Fruit fly (Drosophila melanogaster) whole organism, embryonic: ENCODE results near the gene CG8944.

Source experiments
- CG10147 ChIP-seq: fragments of 200-800 bp; sonication (Bioruptor generic); optimal IDR thresholded peaks from 2 replicates; lab custom pipeline; 2019; ENCODE audit warnings: missing biosample characterization, mild to moderate bottlenecking, missing genetic modification characterization, moderate library complexity
- CG11695 ChIP-seq: fragments of 200-800 bp; sonication (Bioruptor generic); IDR thresholded peaks from 3 replicates; pipeline ENCODE4 v1.3.6; 2022; ENCODE audit warnings: missing biosample characterization, missing genetic modification characterization
- CG12769 ChIP-seq: fragments of 200-800 bp; sonication (Bioruptor generic); optimal IDR thresholded peaks from 2 replicates; lab custom pipeline; 2019; ENCODE audit warnings: missing biosample characterization, mild to moderate bottlenecking, missing genetic modification characterization, moderate library complexity
- CG13894 ChIP-seq: fragments of 200-800 bp; sonication (Bioruptor generic); optimal IDR thresholded peaks from 3 replicates; lab custom pipeline; 2018; ENCODE audit warnings: missing biosample characterization, mild to moderate bottlenecking, missing genetic modification characterization, moderate library complexity
- CG14014 ChIP-seq: fragments of 200-800 bp; sonication (Bioruptor generic); IDR thresholded peaks from 2 replicates; pipeline ENCODE4 v1.3.6; 2022; ENCODE audit warnings: missing biosample characterization, missing genetic modification characterization
- CG14441 ChIP-seq: fragments of 200-800 bp; sonication (Bioruptor generic); IDR thresholded peaks from 2 replicates; pipeline ENCODE4 v1.3.6; 2022; ENCODE audit warnings: missing biosample characterization, missing genetic modification characterization
- CG15073 ChIP-seq: fragments of 200-800 bp; sonication (Bioruptor generic); optimal IDR thresholded peaks from 2 replicates; lab custom pipeline; 2016; ENCODE audit warnings: missing biosample characterization, missing genetic modification characterization
- CG15269 ChIP-seq: fragments of 200-800 bp; sonication (Bioruptor generic); optimal IDR thresholded peaks from 2 replicates; lab custom pipeline; 2018; ENCODE audit warnings: missing biosample characterization, mild to moderate bottlenecking, missing genetic modification characterization, moderate library complexity
- CG1647 ChIP-seq: fragments of 200-800 bp; sonication (Bioruptor generic); optimal IDR thresholded peaks from 3 replicates; lab custom pipeline; 2016; ENCODE audit warnings: missing biosample characterization, missing genetic modification characterization
- CG17328 ChIP-seq: fragments of 200-800 bp; sonication (Bioruptor generic); IDR thresholded peaks from 2 replicates; pipeline ENCODE4 v1.3.6; 2022; ENCODE audit warnings: missing biosample characterization, missing genetic modification characterization
- CG18476 ChIP-seq: fragments of 200-800 bp; sonication (Bioruptor generic); optimal IDR thresholded peaks from 2 replicates; lab custom pipeline; 2016; ENCODE audit warnings: missing biosample characterization, mild to moderate bottlenecking, missing genetic modification characterization
- CG18599 ChIP-seq: fragments of 200-800 bp; sonication (Bioruptor generic); optimal IDR thresholded peaks from 3 replicates; lab custom pipeline; 2017; ENCODE audit warnings: missing biosample characterization, missing genetic modification characterization, mild to moderate bottlenecking, moderate library complexity, missing genetic modification reagents
- CG18619 ChIP-seq: fragments of 200-800 bp; sonication (Bioruptor generic); optimal IDR thresholded peaks from 3 replicates; lab custom pipeline; 2017; ENCODE audit warnings: missing biosample characterization, mild to moderate bottlenecking, missing genetic modification characterization
- CG2116 ChIP-seq: fragments of 200-800 bp; sonication (Bioruptor generic); optimal IDR thresholded peaks from 3 replicates; lab custom pipeline; 2018; ENCODE audit warnings: missing biosample characterization, mild to moderate bottlenecking, missing genetic modification characterization
- CG33557 ChIP-seq: fragments of 200-800 bp; sonication (Bioruptor generic); optimal IDR thresholded peaks from 2 replicates; lab custom pipeline; 2019; ENCODE audit warnings: missing biosample characterization, mild to moderate bottlenecking, missing genetic modification characterization, moderate library complexity
- CG4730 ChIP-seq: fragments of 200-800 bp; sonication (Bioruptor generic); IDR thresholded peaks from 2 replicates; pipeline ENCODE4 v1.3.6; 2022; ENCODE audit warnings: missing biosample characterization, missing genetic modification characterization
- CG4854 ChIP-seq: fragments of 200-800 bp; sonication (Bioruptor generic); optimal IDR thresholded peaks from 2 replicates; lab custom pipeline; 2016; ENCODE audit warnings: missing biosample characterization, missing genetic modification characterization, inconsistent platforms
- CG6272 ChIP-seq: fragments of 200-800 bp; sonication (Bioruptor generic); IDR thresholded peaks from 2 replicates; pipeline ENCODE4 v1.3.6; 2022; ENCODE audit warnings: missing biosample characterization, missing genetic modification characterization
- CG6689 ChIP-seq: fragments of 200-800 bp; sonication (Bioruptor generic); IDR thresholded peaks from 2 replicates; pipeline ENCODE4 v1.3.6; 2022; ENCODE audit warnings: missing biosample characterization, missing genetic modification characterization
- CG8359 ChIP-seq: fragments of 200-800 bp; sonication (Bioruptor generic); optimal IDR thresholded peaks from 2 replicates; lab custom pipeline; 2017; ENCODE audit warnings: missing biosample characterization, mild to moderate bottlenecking, missing genetic modification characterization, borderline replicate concordance
- CG9817 ChIP-seq: fragments of 200-800 bp; sonication (Bioruptor generic); optimal IDR thresholded peaks from 2 replicates; lab custom pipeline; 2018; ENCODE audit warnings: missing biosample characterization, mild to moderate bottlenecking, missing genetic modification characterization, moderate library complexity
- CkIIα-i1 ChIP-seq: fragments of 200-800 bp; sonication (Bioruptor generic); IDR thresholded peaks from 2 replicates; pipeline ENCODE4 v1.3.6; 2022; ENCODE audit warnings: missing biosample characterization, missing genetic modification characterization
- ERR ChIP-seq: fragments of 200-800 bp; sonication (Bioruptor generic); optimal IDR thresholded peaks from 2 replicates; lab custom pipeline; 2016; ENCODE audit warnings: missing biosample characterization, missing genetic modification characterization
- GATAe ChIP-seq: fragments of 200-800 bp; sonication (Bioruptor generic); conservative IDR thresholded peaks from 2 replicates; pipeline ENCODE4 v1.3.6; 2022; ENCODE audit warnings: missing biosample characterization, missing genetic modification characterization
- Gsc ChIP-seq: fragments of 200-800 bp; sonication (Bioruptor generic); IDR thresholded peaks from 2 replicates; pipeline ENCODE4 v1.3.6; 2022; ENCODE audit warnings: missing biosample characterization, missing genetic modification characterization
- HmgD ChIP-seq: fragments of 200-800 bp; sonication (Bioruptor generic); optimal IDR thresholded peaks from 3 replicates; lab custom pipeline; 2016; ENCODE audit warnings: missing biosample characterization, missing genetic modification characterization
- Hr39 ChIP-seq: fragments of >200 bp; optimal IDR thresholded peaks from 2 replicates; lab custom pipeline; 2017
- Meics ChIP-seq: fragments of 200-800 bp; sonication (Bioruptor generic); optimal IDR thresholded peaks from 2 replicates; lab custom pipeline; 2017; ENCODE audit warnings: missing biosample characterization, mild to moderate bottlenecking, missing genetic modification characterization
- Oaz ChIP-seq: fragments of 200-800 bp; sonication (Bioruptor generic); IDR thresholded peaks from 2 replicates; pipeline ENCODE4 v1.3.6; 2022; ENCODE audit warnings: missing biosample characterization, missing genetic modification characterization
- Pdp1 ChIP-seq, 2 experiments: fragments of 200-800 bp; sonication (Bioruptor generic); optimal IDR thresholded peaks; 3 replicates each; lab custom pipeline; 2016; ENCODE audit warnings: missing biosample characterization in 2 of 2, missing genetic modification characterization in 2 of 2, mild to moderate bottlenecking in 1 of 2, moderate library complexity in 1 of 2
- Ptx1 ChIP-seq: fragments of 200-800 bp; sonication (Bioruptor generic); IDR thresholded peaks from 2 replicates; pipeline ENCODE4 v1.3.6; 2022; ENCODE audit warnings: missing biosample characterization, missing genetic modification characterization
- Rfx ChIP-seq: fragments of 200-800 bp; sonication (Bioruptor generic); IDR thresholded peaks from 2 replicates; pipeline ENCODE4 v1.3.6; 2022; ENCODE audit warnings: missing biosample characterization, missing genetic modification characterization
- Six4 ChIP-seq: fragments of 200-800 bp; sonication (Bioruptor generic); optimal IDR thresholded peaks from 2 replicates; lab custom pipeline; 2016; ENCODE audit warnings: missing biosample characterization, missing genetic modification characterization
- abd-A ChIP-seq: fragments of 200-800 bp; sonication (Bioruptor generic); optimal IDR thresholded peaks from 3 replicates; lab custom pipeline; 2019; ENCODE audit warnings: missing biosample characterization, mild to moderate bottlenecking, missing genetic modification characterization, moderate library complexity
- ash1 ChIP-seq: fragments of 200-800 bp; sonication (Bioruptor generic); optimal IDR thresholded peaks from 2 replicates; lab custom pipeline; 2018; ENCODE audit warnings: missing biosample characterization, mild to moderate bottlenecking, missing genetic modification characterization
- bcd ChIP-seq: fragments of 200-800 bp; sonication (Bioruptor generic); optimal IDR thresholded peaks from 2 replicates; lab custom pipeline; 2017; ENCODE audit warnings: missing biosample characterization, mild to moderate bottlenecking, missing genetic modification characterization
- bsh ChIP-seq, 2 experiments: fragments of 200-800 bp; sonication (Bioruptor generic); optimal IDR thresholded peaks; 2 replicates each; lab custom pipeline; 2017 to 2018; ENCODE audit warnings: mild to moderate bottlenecking in 2 of 2, missing biosample characterization in 2 of 2, missing genetic modification characterization in 2 of 2, moderate library complexity in 1 of 2
- cas ChIP-seq: fragments of 200-800 bp; sonication (Bioruptor generic); IDR thresholded peaks from 2 replicates; pipeline ENCODE4 v1.3.6; 2022; ENCODE audit warnings: missing biosample characterization, missing genetic modification characterization
- dimm ChIP-seq: fragments of 200-800 bp; sonication (Bioruptor generic); IDR thresholded peaks from 2 replicates; pipeline ENCODE4 v1.3.6; 2022; ENCODE audit warnings: missing biosample characterization, missing genetic modification characterization
- ftz-f1 ChIP-seq: fragments of 200-800 bp; sonication (Bioruptor generic); optimal IDR thresholded peaks from 2 replicates; lab custom pipeline; 2016; ENCODE audit warnings: missing biosample characterization, missing genetic modification characterization
- ind ChIP-seq: fragments of 200-800 bp; sonication (Bioruptor generic); optimal IDR thresholded peaks from 3 replicates; lab custom pipeline; 2016; ENCODE audit warnings: missing biosample characterization, missing genetic modification characterization
- mam ChIP-seq: fragments of 200-800 bp; sonication (Bioruptor generic); optimal IDR thresholded peaks from 3 replicates; lab custom pipeline; 2016; ENCODE audit warnings: missing biosample characterization, missing genetic modification characterization
- peb ChIP-seq: fragments of 200-800 bp; sonication (Bioruptor generic); IDR thresholded peaks from 2 replicates; pipeline ENCODE4 v1.3.6; 2022; ENCODE audit warnings: missing biosample characterization, missing genetic modification characterization
- pum ChIP-seq: fragments of 200-800 bp; sonication (Bioruptor generic); optimal IDR thresholded peaks from 2 replicates; lab custom pipeline; 2016; ENCODE audit warnings: missing biosample characterization, missing genetic modification characterization
- sim ChIP-seq: fragments of 200-800 bp; sonication (Bioruptor generic); IDR thresholded peaks from 2 replicates; pipeline ENCODE4 v1.3.6; 2022; ENCODE audit warnings: missing biosample characterization, missing genetic modification characterization
- sqz ChIP-seq: fragments of 200-800 bp; sonication (Bioruptor generic); optimal IDR thresholded peaks from 3 replicates; lab custom pipeline; 2018; ENCODE audit warnings: missing biosample characterization, mild to moderate bottlenecking, missing genetic modification characterization
- ssp ChIP-seq: fragments of 200-800 bp; sonication (Bioruptor generic); IDR thresholded peaks from 2 replicates; pipeline ENCODE4 v1.3.6; 2022; ENCODE audit warnings: missing biosample characterization, missing genetic modification characterization
- tap ChIP-seq: fragments of 200-800 bp; optimal IDR thresholded peaks from 3 replicates; lab custom pipeline; 2019; ENCODE audit warnings: missing biosample characterization, mild to moderate bottlenecking, missing genetic modification characterization, moderate library complexity
- tll ChIP-seq, 2 experiments: fragments of 200-800 bp in 1 of 2; fragments of >200 bp in 1 of 2; sonication (Bioruptor generic) in 1 of 2; optimal IDR thresholded peaks; 2 replicates each; lab custom pipeline; 2017 to 2019; ENCODE audit warnings: missing biosample characterization in 2 of 2, missing genetic modification characterization in 2 of 2, mild to moderate bottlenecking in 1 of 2, moderate library complexity in 1 of 2
- z ChIP-seq: fragments of 200-800 bp; sonication (Bioruptor generic); IDR thresholded peaks from 3 replicates; pipeline ENCODE4 v1.3.6; 2022; ENCODE audit warnings: missing biosample characterization, missing genetic modification characterization

Gene CG8944

dm6 chrX:15745905-15746681, at the start of gene CG8944, which contains the start of gene CCT6 (continued):
- TF ChIP-seq Six4 (no peak), ERR (GFP tag; lab: Kevin White, UChicago) (no peak), CG6689 (GFP tag; lab: Robert Waterston, UW) (0 out of 2 replicates have a peak, but pooled peaks have one; percentile 6), GATAe (no peak), z (GFP tag; lab: Robert Waterston, UW) (no peak), CG33557 (GFP tag; lab: Kevin White, UChicago) (no peak), CkIIα-i1 (GFP tag; lab: Robert Waterston, UW) (no peak), pum (GFP tag; lab: Kevin White, UChicago) (no peak), Gsc (GFP tag; lab: Robert Waterston, UW) (no peak), Meics (GFP tag; lab: Kevin White, UChicago) (no peak), CG12769 (tag; lab: Kevin White, UChicago) (no peak), CG2116 (GFP tag; lab: Kevin White, UChicago) (peak; percentile 96), sim (GFP tag; lab: Robert Waterston, UW) (no peak), peb (GFP tag; lab: Robert Waterston, UW) (no peak), Rfx (GFP tag; lab: Robert Waterston, UW) (peak; percentile 57), dimm (GFP tag; lab: Robert Waterston, UW) (no peak), Ptx1 (0 out of 2 replicates have a peak, but pooled peaks have one; percentile 18), CG10147 (GFP tag; lab: Kevin White, UChicago) (no peak), HmgD (GFP tag; lab: Kevin White, UChicago) (no peak), abd-A (tag; lab: Kevin White, UChicago) (no peak), Pdp1 (GFP tag; optimal IDR thresholded peaks at IDR 0.05; lab: Kevin White, UChicago) (no peak), CG18599 (GFP tag; lab: Kevin White, UChicago) (no peak), mam (GFP tag; lab: Kevin White, UChicago) (no peak), sqz (GFP tag; lab: Kevin White, UChicago) (no peak), CG1647 (GFP tag; lab: Kevin White, UChicago) (no peak), cas (GFP tag; lab: Robert Waterston, UW) (no peak), CG15073 (no peak), bcd (peak; percentile 5), ind (peak; percentile 20), ssp (GFP tag; lab: Robert Waterston, UW) (peak; percentile 28; the same call in 1 of the 2 replicates), Hr39 (lab: Kevin White, UChicago) (no peak), CG8359 (no peak), CG14441 (GFP tag; lab: Robert Waterston, UW) (no peak), Oaz (GFP tag; lab: Robert Waterston, UW) (no peak), CG17328 (GFP tag; lab: Robert Waterston, UW) (no peak), bsh (GFP tag; optimal IDR thresholded peaks at IDR 0.05; lab: Kevin White, UChicago) (no peak), CG18476 (no peak), CG11695 (GFP tag; lab: Robert Waterston, UW) (no peak), CG15269 (tag; lab: Kevin White, UChicago) (no peak), CG13894 (tag; lab: Kevin White, UChicago) (no peak), tap (tag; lab: Kevin White, UChicago) (no peak), ash1 (no peak), tll (GFP tag; optimal IDR thresholded peaks at IDR 0.05; lab: Kevin White, UChicago) (no peak), CG9817 (tag; lab: Kevin White, UChicago) (no peak), CG14014 (GFP tag; lab: Robert Waterston, UW) (no peak), CG6272 (GFP tag; lab: Robert Waterston, UW) (no peak), CG4730 (no peak), ftz-f1 (GFP tag; lab: Kevin White, UChicago) (no peak), CG18619 (no peak), CG4854 (GFP tag; lab: Kevin White, UChicago) (no peak)
